Worm (Caenorhabditis elegans): ENCODE results near the gene R10D12.1.

Gene R10D12.1

DNA sequence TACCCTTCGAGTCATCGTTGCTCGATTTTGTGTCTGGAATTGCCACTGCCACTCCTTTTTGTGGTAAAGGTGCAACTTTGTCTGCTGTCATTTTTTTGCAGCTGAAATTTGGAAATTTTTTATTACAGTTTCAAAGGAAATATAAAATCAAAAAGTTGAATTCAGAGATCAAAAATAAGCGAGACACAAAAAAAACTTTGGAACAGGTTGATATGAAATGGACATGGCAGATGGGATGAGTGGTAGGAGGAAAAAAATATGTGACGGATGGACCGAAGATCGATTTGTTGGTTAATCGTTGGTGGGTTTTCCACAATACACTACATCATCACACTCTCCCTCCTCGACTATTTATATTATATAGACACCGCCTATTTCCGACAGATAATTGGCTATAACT is at the start of gene R10D12.1:
R10D12.1 (minus strand) TSS at position 101 of the 400 bp plus-strand sequence.
- TF ChIP-seq F13C5.2 (tag; optimal IDR thresholded peaks at IDR 0.05) (no peak), ets-7 (tag; optimal IDR thresholded peaks at IDR 0.05) (no peak), hnd-1 (tag; optimal IDR thresholded peaks at IDR 0.05) (no peak), tra-4 (tag; optimal IDR thresholded peaks at IDR 0.05) (no peak), scrt-1 (GFP tag; IDR thresholded peaks at IDR 0.05) (no peak), ceh-36 (tag; optimal IDR thresholded peaks at IDR 0.05) (no peak), pes-1 (GFP tag; IDR thresholded peaks at IDR 0.05) (no peak), hmg-4 (GFP tag; optimal IDR thresholded peaks at IDR 0.05) (no peak), ceh-13 (GFP tag; optimal IDR thresholded peaks at IDR 0.05) (no peak), B0310.2 (tag; optimal IDR thresholded peaks at IDR 0.05) (no peak), tbx-11 (GFP tag; IDR thresholded peaks at IDR 0.05) (no peak), flt-1 (GFP tag; IDR thresholded peaks at IDR 0.05) (no peak), hmbx-1 (tag; optimal IDR thresholded peaks at IDR 0.05) (no peak), aly-1 (tag; optimal IDR thresholded peaks at IDR 0.05) (no peak), tbx-37 (GFP tag; conservative IDR thresholded peaks at IDR 0.05) (no peak)

DNA sequence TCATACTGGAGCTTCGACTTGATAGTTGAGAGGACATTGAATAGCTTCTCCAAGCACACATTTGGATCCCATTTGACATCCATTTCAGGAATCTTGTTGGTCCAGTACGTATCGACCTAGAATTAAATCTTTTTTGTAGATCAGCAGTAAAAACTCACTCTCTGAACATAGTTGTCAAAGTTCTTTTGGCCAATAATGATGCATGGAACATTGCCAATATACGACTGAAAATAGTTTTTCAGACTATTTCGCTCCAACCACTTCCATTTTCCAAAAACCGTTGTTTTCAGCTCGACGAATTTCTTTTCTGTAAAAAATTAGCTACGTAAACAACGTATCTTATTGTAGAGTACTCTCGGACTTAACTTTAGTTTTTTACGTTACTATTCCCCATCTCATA is 47.2 kb upstream of the R10D12.1 start:
- TF ChIP-seq ama-1 (optimal IDR thresholded peaks at IDR 0.05) (no peak), ets-7 (tag; optimal IDR thresholded peaks at IDR 0.05) (no peak), sea-1 (GFP tag; conservative IDR thresholded peaks at IDR 0.05) (no peak), ceh-36 (tag; optimal IDR thresholded peaks at IDR 0.05) (no peak), tbx-11 (GFP tag; IDR thresholded peaks at IDR 0.05) (no peak), hmbx-1 (tag; optimal IDR thresholded peaks at IDR 0.05) (no peak), F13C5.2 (tag; optimal IDR thresholded peaks at IDR 0.05) (no peak), hnd-1 (tag; optimal IDR thresholded peaks at IDR 0.05) (no peak), ceh-13 (GFP tag; optimal IDR thresholded peaks at IDR 0.05) (no peak), hmg-4 (GFP tag; optimal IDR thresholded peaks at IDR 0.05) (no peak), B0310.2 (tag; optimal IDR thresholded peaks at IDR 0.05) (no peak)

- TF ChIP-seq ceh-36 (tag; optimal IDR thresholded peaks at IDR 0.05) (no peak), B0310.2 (tag; optimal IDR thresholded peaks at IDR 0.05) (no peak), hmbx-1 (tag; optimal IDR thresholded peaks at IDR 0.05) (no peak)
Measured at ce11 chrV:13980807-13981206, 46.4 kb upstream of the R10D12.1 start, which contains the start of gene eol-1. Gene eol-1 (minus strand): TSS chrV:13980907.

DNA sequence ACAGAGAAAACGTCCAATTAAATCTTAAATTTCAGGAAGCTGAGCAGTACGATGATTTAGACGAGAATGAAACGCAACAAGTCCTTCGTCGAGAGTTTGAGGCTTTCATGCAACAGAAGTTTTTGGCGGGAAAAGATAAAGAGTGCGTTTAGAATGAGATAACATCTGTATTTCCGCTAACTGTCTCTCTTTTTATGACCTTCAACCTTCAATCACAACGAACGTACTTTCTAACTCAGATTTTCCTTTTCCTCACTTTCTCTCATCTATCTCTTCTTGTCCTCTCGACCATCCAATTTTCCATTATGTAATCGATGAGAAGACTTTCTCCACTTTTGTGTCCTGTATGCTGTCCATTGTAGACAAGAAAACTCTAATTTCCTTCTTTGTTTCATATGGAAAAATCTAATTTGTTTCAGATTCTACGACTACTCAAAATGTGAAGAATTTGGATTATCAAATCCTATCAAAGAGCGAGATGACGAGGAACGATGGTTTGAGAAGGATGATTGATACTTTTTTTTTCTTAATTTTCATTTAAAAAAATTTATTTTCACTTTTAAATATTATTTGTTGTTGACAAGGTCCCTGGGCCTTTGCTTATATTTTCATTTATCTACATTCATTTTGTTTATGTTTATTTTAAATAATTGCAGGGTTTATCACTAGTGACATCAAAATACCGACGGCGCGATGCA is 29.0 kb upstream of the R10D12.1 start, which contains the start of gene sao-1:
sao-1 (plus strand) TSS at position 648 of the 698 bp plus-strand sequence.
- TF ChIP-seq hmg-4 (GFP tag; optimal IDR thresholded peaks at IDR 0.05) (no peak), ets-7 (tag; optimal IDR thresholded peaks at IDR 0.05) (no peak), F13C5.2 (tag; optimal IDR thresholded peaks at IDR 0.05) (no peak), B0310.2 (tag; optimal IDR thresholded peaks at IDR 0.05) (no peak), tra-4 (tag; optimal IDR thresholded peaks at IDR 0.05) (no peak), hmbx-1 (tag; optimal IDR thresholded peaks at IDR 0.05) (no peak), tbx-11 (GFP tag; IDR thresholded peaks at IDR 0.05) (no peak), tbx-37 (GFP tag; conservative IDR thresholded peaks at IDR 0.05) (no peak), ceh-36 (tag; optimal IDR thresholded peaks at IDR 0.05) (no peak), ama-1 (optimal IDR thresholded peaks at IDR 0.05) (no peak), sea-1 (GFP tag; conservative IDR thresholded peaks at IDR 0.05) (no peak)

DNA sequence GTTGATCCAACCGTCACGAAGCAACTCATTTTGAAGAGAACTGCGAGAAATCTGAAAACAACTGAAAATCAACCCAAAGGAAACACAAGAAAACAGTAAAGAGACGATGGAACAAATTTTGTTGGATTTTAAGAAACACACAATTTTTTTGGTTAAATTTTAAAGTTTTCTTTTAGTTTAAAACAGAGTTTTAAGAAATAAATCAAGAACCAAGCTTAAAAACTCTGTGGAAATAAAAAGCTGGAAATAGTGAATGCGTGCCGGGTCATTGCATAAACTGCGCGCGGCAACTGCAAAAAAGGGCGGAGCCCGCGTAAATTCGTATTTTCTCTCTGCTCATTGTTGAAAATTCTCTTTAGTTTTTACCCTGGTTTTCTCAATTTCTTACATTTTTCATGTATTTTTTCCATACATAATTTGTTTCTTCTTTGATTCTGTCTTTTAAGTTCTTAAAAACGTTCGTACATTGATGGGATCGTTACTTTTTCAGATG is 27.5 kb upstream of the R10D12.1 start, which contains the start of the genes algn-13 and R10D12.13:
algn-13 (minus strand) TSS at position 51 of the 493 bp plus-strand sequence.
R10D12.13 (plus strand) TSS at position 491 of the 493 bp plus-strand sequence.
- TF ChIP-seq hmbx-1 (tag; optimal IDR thresholded peaks at IDR 0.05) (peak; percentile 47), hnd-1 (tag; optimal IDR thresholded peaks at IDR 0.05) (peak; percentile 62), pes-1 (GFP tag; IDR thresholded peaks at IDR 0.05) (peak; percentile 89), ceh-36 (tag; optimal IDR thresholded peaks at IDR 0.05) (peak; percentile 60), ets-7 (tag; optimal IDR thresholded peaks at IDR 0.05) (peak; percentile 69), F13C5.2 (tag; optimal IDR thresholded peaks at IDR 0.05) (peak; percentile 85), ceh-13 (GFP tag; optimal IDR thresholded peaks at IDR 0.05) (peak; percentile 50), tbx-37 (GFP tag; conservative IDR thresholded peaks at IDR 0.05) (peak; percentile 73; the same call in 1 of the 2 replicates), tbx-11 (GFP tag; IDR thresholded peaks at IDR 0.05) (peak; percentile 80; the same call in 1 of the 2 replicates), flt-1 (GFP tag; IDR thresholded peaks at IDR 0.05) (peak; percentile 73), B0310.2 (tag; optimal IDR thresholded peaks at IDR 0.05) (peak; percentile 48), aly-1 (tag; optimal IDR thresholded peaks at IDR 0.05) (peak; percentile 57), sea-1 (GFP tag; conservative IDR thresholded peaks at IDR 0.05) (peak; percentile 83), hmg-4 (GFP tag; optimal IDR thresholded peaks at IDR 0.05) (peak; percentile 77), scrt-1 (GFP tag; IDR thresholded peaks at IDR 0.05) (peak; percentile 77), ama-1 (optimal IDR thresholded peaks at IDR 0.05) (no peak), tra-4 (tag; optimal IDR thresholded peaks at IDR 0.05) (peak; percentile 42)

DNA sequence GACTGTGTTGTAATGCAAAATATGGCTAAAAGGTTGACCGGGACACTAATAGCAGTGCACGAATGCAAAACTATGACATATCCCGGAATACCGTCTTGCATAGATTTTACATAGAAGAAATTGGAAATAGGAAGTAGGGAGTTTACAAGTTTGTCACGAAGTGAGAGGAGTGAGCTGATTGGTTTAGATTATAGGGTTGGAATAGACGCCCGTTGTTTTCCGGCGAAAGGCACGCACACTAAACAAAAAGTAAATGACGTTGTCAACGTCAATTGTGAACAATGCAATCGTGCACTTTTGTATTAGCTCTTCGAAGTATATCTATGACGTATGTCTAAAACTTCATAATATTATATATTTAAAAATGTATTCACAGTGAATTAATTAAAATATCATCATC is 26.5 kb upstream of the R10D12.1 start, which contains the start of gene srh-24:
srh-24 (minus strand) TSS at position 101 of the 400 bp plus-strand sequence.
- no peak for TF ChIP-seq B0310.2 (tag; optimal IDR thresholded peaks at IDR 0.05)
- no peak for TF ChIP-seq ama-1 (optimal IDR thresholded peaks at IDR 0.05)
- TF ChIP-seq tbx-37 (GFP tag; conservative IDR thresholded peaks at IDR 0.05): no peak
- TF ChIP-seq aly-1 (tag; optimal IDR thresholded peaks at IDR 0.05): no peak
- no peak for TF ChIP-seq tra-4 (tag; optimal IDR thresholded peaks at IDR 0.05)
- TF ChIP-seq hmg-4 (GFP tag; optimal IDR thresholded peaks at IDR 0.05): no peak
- TF ChIP-seq scrt-1 (GFP tag; IDR thresholded peaks at IDR 0.05): no peak
- no peak for TF ChIP-seq ceh-36 (tag; optimal IDR thresholded peaks at IDR 0.05)
- no peak for TF ChIP-seq ets-7 (tag; optimal IDR thresholded peaks at IDR 0.05)
- TF ChIP-seq pes-1 (GFP tag; IDR thresholded peaks at IDR 0.05): no peak
- TF ChIP-seq flt-1 (GFP tag; IDR thresholded peaks at IDR 0.05): no peak
- no peak for TF ChIP-seq hnd-1 (tag; optimal IDR thresholded peaks at IDR 0.05)
- no peak for TF ChIP-seq ceh-13 (GFP tag; optimal IDR thresholded peaks at IDR 0.05)
- no peak for TF ChIP-seq tbx-11 (GFP tag; IDR thresholded peaks at IDR 0.05)
- TF ChIP-seq hmbx-1 (tag; optimal IDR thresholded peaks at IDR 0.05): no peak
- no peak for TF ChIP-seq sea-1 (GFP tag; conservative IDR thresholded peaks at IDR 0.05)

DNA sequence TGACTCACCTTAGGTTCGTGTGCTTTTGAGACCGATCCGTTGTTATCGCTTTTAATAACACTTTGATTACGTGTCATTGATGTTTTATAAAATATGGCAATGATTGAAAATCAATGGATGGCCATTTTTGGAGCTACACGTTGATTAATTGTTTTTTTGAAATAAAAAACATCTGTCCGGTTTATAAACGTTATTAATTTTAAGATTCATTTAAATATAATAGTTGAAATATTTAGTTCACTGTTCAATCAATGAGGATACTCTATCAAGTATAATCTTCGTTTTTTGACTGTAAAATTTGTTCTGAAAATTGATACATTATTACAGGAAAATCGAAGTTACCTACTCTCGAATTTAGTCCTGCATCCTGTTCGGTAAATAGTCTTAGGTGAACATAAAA is 23.8 kb upstream of the R10D12.1 start, which contains the start of gene R10D12.10:
R10D12.10 (minus strand) TSS at position 101 of the 400 bp plus-strand sequence.
- TF ChIP-seq ets-7 (tag; optimal IDR thresholded peaks at IDR 0.05): no peak
- TF ChIP-seq flt-1 (GFP tag; IDR thresholded peaks at IDR 0.05): no peak
- TF ChIP-seq hnd-1 (tag; optimal IDR thresholded peaks at IDR 0.05): no peak
- TF ChIP-seq F13C5.2 (tag; optimal IDR thresholded peaks at IDR 0.05): no peak
- no peak for TF ChIP-seq pes-1 (GFP tag; IDR thresholded peaks at IDR 0.05)
- no peak for TF ChIP-seq B0310.2 (tag; optimal IDR thresholded peaks at IDR 0.05)
- no peak for TF ChIP-seq ceh-36 (tag; optimal IDR thresholded peaks at IDR 0.05)
- TF ChIP-seq ceh-13 (GFP tag; optimal IDR thresholded peaks at IDR 0.05): no peak

All from whole organism, early embryonic.